Fruit fly (Drosophila melanogaster): ENCODE measurements around the gene CG14851.

DNA sequence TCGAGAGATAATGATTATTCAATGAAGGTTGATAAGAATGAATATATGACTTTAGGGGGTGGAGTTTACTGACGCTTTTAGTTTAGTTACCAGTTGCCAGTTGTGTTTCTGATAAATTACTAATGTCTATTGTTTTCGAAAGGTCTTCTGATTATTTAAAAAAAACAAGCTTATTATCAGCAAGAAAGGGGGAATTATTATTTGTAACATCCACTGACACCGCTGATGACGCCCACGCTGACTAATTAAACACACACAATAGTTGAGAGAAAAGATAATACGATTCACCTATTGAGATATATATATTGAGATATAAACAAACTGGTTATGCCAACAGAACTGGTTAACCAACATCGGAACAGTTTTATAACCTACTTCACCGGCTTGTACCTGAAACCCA, 5.7 kb downstream of the CG14851 start:
- TF ChIP-seq tai (GFP tag; optimal IDR thresholded peaks at IDR 0.05) (no peak), pan (optimal IDR thresholded peaks at IDR 0.05) (no peak), psq (GFP tag; optimal IDR thresholded peaks at IDR 0.05) (no peak), fru (GFP tag; optimal IDR thresholded peaks at IDR 0.05) (no peak)

Data from whole organism, wandering third instar larva.